Fruit fly (Drosophila melanogaster): ENCODE results near the gene eIF4E5.

- TF ChIP-seq pdm3 (GFP tag; optimal IDR thresholded peaks at IDR 0.05) (no peak), CG15336 (GFP tag; IDR thresholded peaks at IDR 0.05) (no peak), salr (GFP tag; optimal IDR thresholded peaks at IDR 0.05) (no peak), esn (GFP tag; optimal IDR thresholded peaks at IDR 0.05) (no peak), spab (GFP tag; optimal IDR thresholded peaks at IDR 0.05) (no peak), CG6854 (GFP tag; optimal IDR thresholded peaks at IDR 0.05) (no peak), cyc (GFP tag; optimal IDR thresholded peaks at IDR 0.05) (no peak), vri (GFP tag; optimal IDR thresholded peaks at IDR 0.05) (peak; percentile 28), CG32006 (GFP tag; optimal IDR thresholded peaks at IDR 0.05) (no peak)
These were observed 26.0 kb upstream of the eIF4E5 start, which contains the start of gene CG32365 for dm6 chr3L:7868581-7869236.

All from whole organism, prepupa.